Worm (Caenorhabditis elegans) whole organism, L1 larva: ENCODE results near the gene T09F3.2.

ENCODE experiments used
- C16A3.4 ChIP-seq: fragments of 150-350 bp; optimal IDR thresholded peaks from 2 replicates; lab custom pipeline; 2014; ENCODE audit warnings: missing biosample characterization, missing genetic modification characterization
- F16B12.6 ChIP-seq: fragments of 150-350 bp; optimal IDR thresholded peaks from 2 replicates; lab custom pipeline; 2014; ENCODE audit warnings: missing biosample characterization, missing genetic modification characterization
- aha-1 ChIP-seq: fragments of 150-350 bp; optimal IDR thresholded peaks from 2 replicates; lab custom pipeline; 2014; ENCODE audit warnings: missing biosample characterization, missing genetic modification characterization
- ama-1 ChIP-seq: fragments of 150-350 bp; optimal IDR thresholded peaks from 2 replicates; lab custom pipeline; 2014
- blmp-1 ChIP-seq: fragments of 150-350 bp; optimal IDR thresholded peaks from 2 replicates; lab custom pipeline; 2014; ENCODE audit warnings: missing biosample characterization, missing genetic modification characterization
- ceh-63 ChIP-seq: fragments of 200-800 bp; sonication (Bioruptor generic); optimal IDR thresholded peaks from 2 replicates; lab custom pipeline; 2018; ENCODE audit warnings: mild to moderate bottlenecking, missing genetic modification characterization, missing compliant biosample characterization
- ceh-8 ChIP-seq: fragments of 200-800 bp; sonication (Bioruptor generic); optimal IDR thresholded peaks from 2 replicates; lab custom pipeline; 2018; ENCODE audit warnings: mild to moderate bottlenecking, missing genetic modification characterization, moderate library complexity, missing compliant biosample characterization
- efl-1 ChIP-seq, 4 experiments: fragments of 150-350 bp; optimal IDR thresholded peaks in 3 of 4; peaks in 1 of 4; 1 replicate in 1 of 4; 2 replicates in 3 of 4; lab custom pipeline; 2014; ENCODE audit warnings: missing biosample characterization in 2 of 4, missing genetic modification characterization in 2 of 4, missing genetic modification reagents in 2 of 4
- egl-27 ChIP-seq, 2 experiments: fragments of 150-350 bp in 1 of 2; sonication (generic microtip); optimal IDR thresholded peaks; 3 replicates each; lab custom pipeline; 2017 to 2018; ENCODE audit warnings: missing biosample characterization in 2 of 2, missing genetic modification characterization in 2 of 2, missing genetic modification reagents in 2 of 2
- elt-2 ChIP-seq: sonication (generic microtip); optimal IDR thresholded peaks from 2 replicates; lab custom pipeline; 2016; ENCODE audit warnings: missing genetic modification characterization, mild to moderate bottlenecking, inconsistent platforms, missing compliant biosample characterization, missing genetic modification reagents
- elt-3 ChIP-seq, 6 experiments: fragments of 150-350 bp in 1 of 6; sonication (generic microtip); optimal IDR thresholded peaks; 2 replicates each; lab custom pipeline; 2017 to 2018; ENCODE audit warnings: missing biosample characterization in 6 of 6, missing genetic modification characterization in 6 of 6, inconsistent platforms in 1 of 6
- fkh-4 ChIP-seq: sonication (generic microtip); optimal IDR thresholded peaks from 2 replicates; lab custom pipeline; 2016; ENCODE audit warnings: missing compliant biosample characterization, missing genetic modification characterization, borderline replicate concordance
- hlh-4 ChIP-seq: sonication (generic microtip); optimal IDR thresholded peaks from 2 replicates; lab custom pipeline; 2016; ENCODE audit warnings: mild to moderate bottlenecking, missing genetic modification characterization, missing compliant biosample characterization
- hpl-2 ChIP-seq: fragments of 150-350 bp; optimal IDR thresholded peaks from 2 replicates; lab custom pipeline; 2014; ENCODE audit warnings: missing biosample characterization, missing genetic modification reagents, missing genetic modification characterization
- isw-1 ChIP-seq: fragments of 200-800 bp; sonication (Bioruptor generic); IDR thresholded peaks from 2 replicates; pipeline ENCODE4 v1.3.6; 2022; ENCODE audit warnings: missing genetic modification characterization, missing compliant biosample characterization
- jun-1 ChIP-seq: fragments of 150-350 bp; optimal IDR thresholded peaks from 2 replicates; lab custom pipeline; 2014; ENCODE audit warnings: missing biosample characterization, missing genetic modification reagents, missing genetic modification characterization
- lin-13 ChIP-seq: fragments of 150-350 bp; optimal IDR thresholded peaks from 2 replicates; lab custom pipeline; 2014; ENCODE audit warnings: missing biosample characterization, missing genetic modification reagents, missing genetic modification characterization
- lin-14 ChIP-seq: fragments of 200-800 bp; sonication (Bioruptor generic); optimal IDR thresholded peaks from 2 replicates; lab custom pipeline; 2018; ENCODE audit warnings: mild to moderate bottlenecking, missing genetic modification characterization, moderate library complexity, missing compliant biosample characterization
- lin-15B ChIP-seq: fragments of 150-350 bp; sonication (generic microtip); optimal IDR thresholded peaks from 3 replicates; lab custom pipeline; 2014; ENCODE audit warnings: missing biosample characterization, missing genetic modification characterization
- lin-39 ChIP-seq: fragments of 150-350 bp; optimal IDR thresholded peaks from 2 replicates; lab custom pipeline; 2014; ENCODE audit warnings: missing biosample characterization, missing genetic modification reagents, missing genetic modification characterization
- lsy-2 ChIP-seq, 2 experiments: fragments of 150-350 bp; optimal IDR thresholded peaks; 2 replicates each; lab custom pipeline; 2014; ENCODE audit warnings: missing biosample characterization in 2 of 2, missing genetic modification characterization in 2 of 2
- mdl-1 ChIP-seq, 2 experiments: fragments of 150-350 bp; optimal IDR thresholded peaks; 2 replicates each; lab custom pipeline; 2014 to 2017; ENCODE audit warnings: missing biosample characterization in 2 of 2, missing genetic modification characterization in 2 of 2, inconsistent platforms in 1 of 2
- mef-2 ChIP-seq: fragments of 150-350 bp; optimal IDR thresholded peaks from 2 replicates; lab custom pipeline; 2014; ENCODE audit warnings: missing biosample characterization, missing genetic modification characterization
- nhr-12 ChIP-seq: sonication (generic microtip); optimal IDR thresholded peaks from 2 replicates; lab custom pipeline; 2017; ENCODE audit warnings: missing biosample characterization, missing genetic modification characterization
- nhr-19 ChIP-seq: fragments of 200-800 bp; sonication (Bioruptor generic); conservative IDR thresholded peaks from 2 replicates; pipeline ENCODE4 v1.3.6; 2022; ENCODE audit warnings: missing genetic modification characterization, missing compliant biosample characterization
- nhr-20 ChIP-seq: sonication (generic microtip); optimal IDR thresholded peaks from 2 replicates; lab custom pipeline; 2016; ENCODE audit warnings: mild to moderate bottlenecking, missing genetic modification characterization, missing compliant biosample characterization
- nhr-237 ChIP-seq: fragments of 150-350 bp; optimal IDR thresholded peaks from 2 replicates; lab custom pipeline; 2014; ENCODE audit warnings: missing biosample characterization, missing genetic modification characterization
- nhr-71 ChIP-seq: sonication (generic microtip); optimal IDR thresholded peaks from 2 replicates; lab custom pipeline; 2016; ENCODE audit warnings: mild to moderate bottlenecking, missing genetic modification characterization, moderate library complexity, missing compliant biosample characterization
- nhr-84 ChIP-seq: sonication (generic microtip); optimal IDR thresholded peaks from 2 replicates; lab custom pipeline; 2017; ENCODE audit warnings: missing biosample characterization, missing genetic modification characterization
- nhr-85 ChIP-seq: sonication (generic microtip); peaks from one replicate; lab custom pipeline; 2016; ENCODE audit warnings: missing genetic modification characterization, inconsistent platforms, missing compliant biosample characterization
- pag-3 ChIP-seq: sonication (generic microtip); optimal IDR thresholded peaks from 2 replicates; lab custom pipeline; 2017; ENCODE audit warnings: missing genetic modification characterization, mild to moderate bottlenecking, missing compliant biosample characterization, antibody characterized with exemption, borderline replicate concordance; ENCODE audit not compliant: insufficient read depth
- pqm-1 ChIP-seq: sonication (generic microtip); optimal IDR thresholded peaks from 3 replicates; lab custom pipeline; 2017; ENCODE audit warnings: missing biosample characterization, missing genetic modification characterization
- rnt-1 ChIP-seq: sonication (generic microtip); optimal IDR thresholded peaks from 2 replicates; lab custom pipeline; 2016; ENCODE audit warnings: mild to moderate bottlenecking, missing genetic modification characterization, moderate library complexity, missing compliant biosample characterization
- skn-1 ChIP-seq: fragments of 150-350 bp; optimal IDR thresholded peaks from 2 replicates; lab custom pipeline; 2014; ENCODE audit warnings: missing biosample characterization, missing genetic modification characterization
- snu-23 ChIP-seq: sonication (generic microtip); optimal IDR thresholded peaks from 2 replicates; lab custom pipeline; 2016; ENCODE audit warnings: missing genetic modification characterization, missing compliant biosample characterization
- sox-4 ChIP-seq: sonication (generic microtip); optimal IDR thresholded peaks from 2 replicates; lab custom pipeline; 2016; ENCODE audit warnings: missing genetic modification characterization, missing compliant biosample characterization
- sptf-1 ChIP-seq: fragments of 150-350 bp; optimal IDR thresholded peaks from 2 replicates; lab custom pipeline; 2014; ENCODE audit warnings: missing biosample characterization, missing genetic modification characterization
- sup-37 ChIP-seq: fragments of 200-800 bp; sonication (Bioruptor generic); optimal IDR thresholded peaks from 2 replicates; lab custom pipeline; 2018; ENCODE audit warnings: mild to moderate bottlenecking, missing genetic modification characterization, missing compliant biosample characterization
- tbx-2 ChIP-seq: sonication (generic microtip); optimal IDR thresholded peaks from 2 replicates; lab custom pipeline; 2016; ENCODE audit warnings: missing genetic modification characterization, missing compliant biosample characterization
- unc-30 ChIP-seq: sonication (generic microtip); optimal IDR thresholded peaks from 2 replicates; lab custom pipeline; 2017; ENCODE audit warnings: missing biosample characterization, missing genetic modification characterization
- unc-86 ChIP-seq: sonication (generic microtip); optimal IDR thresholded peaks from 2 replicates; lab custom pipeline; 2016; ENCODE audit warnings: missing genetic modification characterization, missing compliant biosample characterization
- ztf-4 ChIP-seq: fragments of 150-350 bp; optimal IDR thresholded peaks from 2 replicates; lab custom pipeline; 2014; ENCODE audit warnings: missing biosample characterization, missing genetic modification characterization

Gene T09F3.2

ce11 chrII:10390854-10391253 is at the start of gene T09F3.2, which contains the start of gene T09F3.7:
T09F3.2 (plus strand) TSS chrII:10391154.
T09F3.7 (plus strand) TSS chrII:10391168.
- TF ChIP-seq snu-23 (GFP tag; lab: Kevin White, UChicago) (no peak), blmp-1 (tag; lab: Kevin White, UChicago) (no peak), ama-1 (lab: Kevin White, UChicago) (no peak), F16B12.6 (tag; lab: Kevin White, UChicago) (no peak), rnt-1 (tag; lab: Kevin White, UChicago) (no peak), unc-30 (tag; lab: Kevin White, UChicago) (no peak), mef-2 (tag; lab: Kevin White, UChicago) (no peak), efl-1 (optimal IDR thresholded peaks at IDR 0.05; lab: Kevin White, UChicago) (no peak), efl-1 (GFP tag; optimal IDR thresholded peaks at IDR 0.05 in 1 of 2; lab: Kevin White, UChicago) (no peak)

DNA sequence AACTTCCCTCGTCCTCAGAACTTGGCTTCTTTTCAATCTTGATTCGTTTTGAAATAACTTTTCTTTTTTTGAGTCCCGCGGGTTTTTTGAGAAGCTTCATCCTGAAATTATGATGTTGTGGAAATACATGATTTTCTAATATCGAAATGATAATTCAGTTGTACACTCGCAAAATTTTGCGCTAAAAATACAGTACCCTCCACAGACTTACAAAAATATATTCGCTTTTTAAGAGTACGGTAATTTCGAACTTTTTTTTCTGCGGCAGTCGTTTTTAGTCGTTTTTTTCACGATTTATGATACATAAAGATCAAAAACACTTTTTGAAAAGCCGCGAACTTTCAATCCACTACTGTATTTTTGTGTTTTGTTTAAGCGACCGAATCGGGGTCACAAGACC is 45.9 kb upstream of the T09F3.2 start, which contains the start of gene pro-2:
Gene pro-2, minus strand, starts transcription at position 101 of the 400 bp plus-strand sequence.
- TF ChIP-seq mdl-1 (tag; optimal IDR thresholded peaks at IDR 0.05; lab: Kevin White, UChicago) (no peak), mef-2 (tag; lab: Kevin White, UChicago) (no peak), C16A3.4 (tag; lab: Kevin White, UChicago) (no peak)

ce11 chrII:10346075-10346474 is 44.9 kb upstream of the T09F3.2 start, which contains the start of gene C07E3.10:
C07E3.10 (plus strand) TSS chrII:10346375.
- TF ChIP-seq aha-1 (no peak), pqm-1 (no peak), hlh-4 (tag; lab: Kevin White, UChicago) (no peak), nhr-84 (tag; lab: Kevin White, UChicago) (no peak), lin-13 (no peak), sptf-1 (tag; lab: Kevin White, UChicago) (no peak), skn-1 (tag; lab: Kevin White, UChicago) (no peak), lin-14 (GFP tag; lab: Kevin White, UChicago) (no peak), ceh-63 (no peak), unc-30 (tag; lab: Kevin White, UChicago) (no peak), elt-3 (tag; optimal IDR thresholded peaks at IDR 0.05; lab: Kevin White, UChicago) (no peak), sox-4 (tag; lab: Kevin White, UChicago) (no peak), fkh-4 (no peak), nhr-12 (tag; lab: Kevin White, UChicago) (no peak), lsy-2 (tag; optimal IDR thresholded peaks at IDR 0.05; lab: Kevin White, UChicago) (no peak), egl-27 (tag; optimal IDR thresholded peaks at IDR 0.05; lab: Kevin White, UChicago) (no peak)

- no peak for TF ChIP-seq lin-39 (tag; lab: Kevin White, UChicago)
- TF ChIP-seq hpl-2 (GFP tag; lab: Kevin White, UChicago), result no peak
- TF ChIP-seq lsy-2 (tag; optimal IDR thresholded peaks at IDR 0.05; lab: Kevin White, UChicago), result peak in 1 of 2 experiments; percentile 2
- peak; percentile 39 for TF ChIP-seq nhr-71 (tag; lab: Kevin White, UChicago)
- TF ChIP-seq ztf-4 (tag; lab: Kevin White, UChicago), result no peak
- peak; percentile 27 for TF ChIP-seq rnt-1 (tag; lab: Kevin White, UChicago)
- TF ChIP-seq efl-1 (optimal IDR thresholded peaks at IDR 0.05; lab: Kevin White, UChicago), result no peak
- TF ChIP-seq efl-1 (GFP tag; optimal IDR thresholded peaks at IDR 0.05 in 1 of 2; lab: Kevin White, UChicago), result peak in 1 of 2 experiments; percentile 91
Measured at ce11 chrII:10349915-10350314, 41.0 kb upstream of the T09F3.2 start, which contains the start of gene stip-1. stip-1 (minus strand) TSS chrII:10350012.

DNA sequence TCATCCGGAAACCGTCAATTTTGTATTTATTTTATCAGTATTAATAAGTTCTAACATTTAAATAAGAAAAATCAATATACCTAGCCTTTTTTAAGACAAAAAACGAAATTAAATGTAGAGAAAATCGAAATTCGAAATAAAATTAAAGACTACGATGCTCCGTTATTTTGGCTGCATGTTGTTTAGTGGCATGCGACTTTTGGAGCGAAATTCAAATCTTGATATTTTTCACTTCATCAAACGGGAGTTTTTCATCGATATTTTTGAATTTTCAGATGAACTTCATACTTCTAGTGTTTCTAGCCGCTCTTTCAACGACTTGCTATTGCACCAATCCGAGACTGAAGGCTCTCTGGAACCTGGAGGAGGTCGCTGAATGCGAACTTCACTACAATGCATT is 40.5 kb upstream of the T09F3.2 start, which contains the start of gene C07E3.9:
Gene C07E3.9, plus strand, starts transcription at position 270 of the 400 bp plus-strand sequence.
- TF ChIP-seq fkh-4, result no peak
- no peak for TF ChIP-seq elt-2 (tag; lab: Kevin White, UChicago)
- TF ChIP-seq pag-3, result no peak
- TF ChIP-seq lin-13, result no peak
- no peak for TF ChIP-seq unc-86 (tag; lab: Kevin White, UChicago)
- no peak for TF ChIP-seq nhr-84 (tag; lab: Kevin White, UChicago)
- TF ChIP-seq tbx-2 (tag; lab: Kevin White, UChicago), result no peak
- no peak for TF ChIP-seq ceh-8 (GFP tag; lab: Kevin White, UChicago)
- TF ChIP-seq nhr-20 (tag; lab: Kevin White, UChicago), result peak; percentile 20
- 0 out of 2 replicates have a peak, but pooled peaks have one; percentile 8 for TF ChIP-seq isw-1
- no peak for TF ChIP-seq sptf-1 (tag; lab: Kevin White, UChicago)
- TF ChIP-seq nhr-85 (tag; lab: Kevin White, UChicago), result no peak
- TF ChIP-seq mdl-1 (tag; optimal IDR thresholded peaks at IDR 0.05; lab: Kevin White, UChicago), result no peak
- TF ChIP-seq skn-1 (tag; lab: Kevin White, UChicago), result peak; percentile 28
- TF ChIP-seq sup-37 (GFP tag; lab: Kevin White, UChicago), result no peak
- no peak for TF ChIP-seq egl-27 (tag; optimal IDR thresholded peaks at IDR 0.05; lab: Kevin White, UChicago)
- TF ChIP-seq blmp-1 (tag; lab: Kevin White, UChicago), result peak; percentile 18
- TF ChIP-seq nhr-12 (tag; lab: Kevin White, UChicago), result no peak
- TF ChIP-seq jun-1, result no peak
- TF ChIP-seq nhr-237 (tag; lab: Kevin White, UChicago), result no peak
- no peak; the same call in 1 of the 2 replicates for TF ChIP-seq nhr-19
- no peak for TF ChIP-seq lin-14 (GFP tag; lab: Kevin White, UChicago)
- peak; percentile 41 for TF ChIP-seq lin-15B
- TF ChIP-seq unc-30 (tag; lab: Kevin White, UChicago), result no peak
